Worm (Caenorhabditis elegans): Measurements from ENCODE around the gene F26G1.2.

- no peak for TF ChIP-seq ceh-24 (tag; optimal IDR thresholded peaks at IDR 0.05)
- no peak for TF ChIP-seq pax-1 (tag; optimal IDR thresholded peaks at IDR 0.05)
- TF ChIP-seq ama-1 (optimal IDR thresholded peaks at IDR 0.05): no peak
- TF ChIP-seq mec-3 (tag; optimal IDR thresholded peaks at IDR 0.05; ENCODE audit: borderline replicate concordance): no peak
- no peak for TF ChIP-seq elt-2 (tag; optimal IDR thresholded peaks at IDR 0.05)
- no peak for TF ChIP-seq K09A11.1 (tag; optimal IDR thresholded peaks at IDR 0.05; ENCODE audit: insufficient read depth)
These were observed 37.6 kb downstream of the F26G1.2 start for ce11 chrII:4800524-4800923.
